Fruit fly (Drosophila melanogaster): ENCODE measurements around the gene CG33127.

Gene CG33127

DNA sequence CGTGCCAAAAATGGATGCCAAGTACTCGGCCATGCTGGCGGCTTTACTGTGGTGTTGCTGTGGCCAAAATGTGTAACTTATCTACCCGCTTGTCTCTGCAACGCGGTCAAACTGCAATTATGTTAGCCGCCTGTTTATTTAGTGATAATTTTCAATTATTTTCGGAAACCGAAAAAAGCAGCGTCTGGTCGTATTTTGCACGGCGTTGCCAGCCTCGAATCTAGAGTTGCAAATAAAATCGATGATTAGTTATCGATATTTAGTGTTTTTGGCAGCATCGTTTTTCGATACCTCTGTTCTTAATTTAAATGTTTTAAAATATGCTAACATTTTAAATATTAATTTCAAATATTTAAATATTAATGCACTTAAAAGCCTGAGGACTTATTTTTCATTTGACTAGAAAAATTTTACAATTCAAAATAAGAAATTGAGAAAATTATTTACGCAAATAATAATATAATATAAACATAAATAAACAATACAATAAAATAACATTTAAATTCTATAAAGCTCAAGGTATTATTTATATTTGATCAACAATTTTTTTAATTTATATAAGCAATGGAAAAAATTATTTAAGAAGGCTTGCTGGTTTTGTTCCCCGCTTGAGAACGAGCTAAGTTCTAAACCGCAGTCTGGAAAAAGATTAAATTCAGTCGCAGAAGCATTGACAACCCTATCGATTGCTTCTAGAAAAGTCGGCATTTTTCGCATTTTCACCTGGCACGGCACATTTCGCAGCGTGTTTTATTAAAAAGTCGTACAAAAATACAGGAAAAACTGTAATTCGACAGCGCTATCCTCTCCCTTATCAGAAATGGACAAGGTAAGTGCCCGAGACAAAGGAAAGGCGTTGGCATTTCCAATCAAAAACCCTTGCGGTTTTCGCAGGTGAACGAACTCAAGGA, 27.2 kb upstream of the CG33127 start, which contains the start of the genes U2af38 and Stip1:
U2af38 (minus strand) TSS at position 230 of the 911 bp plus-strand sequence.
Stip1 (plus strand) TSS at position 671 of the 911 bp plus-strand sequence.
- TF ChIP-seq ovo (GFP tag; optimal IDR thresholded peaks at IDR 0.05) (no peak), tj (GFP tag; optimal IDR thresholded peaks at IDR 0.05) (peak; percentile 62), Mnt (GFP tag; optimal IDR thresholded peaks at IDR 0.05) (peak; percentile 49), CG33017 (tag; optimal IDR thresholded peaks at IDR 0.05) (no peak), CG12768 (GFP tag; optimal IDR thresholded peaks at IDR 0.05) (peak; percentile 5), bab1 (GFP tag; optimal IDR thresholded peaks at IDR 0.05) (peak; percentile 17), CG7101 (tag; optimal IDR thresholded peaks at IDR 0.05) (peak; percentile 54), CG7045 (GFP tag; optimal IDR thresholded peaks at IDR 0.05) (no peak), cnc (optimal IDR thresholded peaks at IDR 0.05) (no peak), CG14711 (tag; optimal IDR thresholded peaks at IDR 0.05) (peak; percentile 98), Hr96 (GFP tag; optimal IDR thresholded peaks at IDR 0.05) (no peak), kay (GFP tag; ENCODE audit: borderline replicate concordance) (no peak), CG11617 (GFP tag; optimal IDR thresholded peaks at IDR 0.05) (peak; percentile 30), CG5204 (GFP tag; optimal IDR thresholded peaks at IDR 0.05) (no peak), toe (GFP tag; optimal IDR thresholded peaks at IDR 0.05) (no peak), Clk (GFP tag; optimal IDR thresholded peaks at IDR 0.05) (no peak), Crg-1 (GFP tag; optimal IDR thresholded peaks at IDR 0.05) (peak; percentile 4), cic (GFP tag; optimal IDR thresholded peaks at IDR 0.05) (no peak), pad (GFP tag; optimal IDR thresholded peaks at IDR 0.05) (peak; percentile 9), CG1620 (GFP tag; optimal IDR thresholded peaks at IDR 0.05) (peak; percentile 14)

DNA sequence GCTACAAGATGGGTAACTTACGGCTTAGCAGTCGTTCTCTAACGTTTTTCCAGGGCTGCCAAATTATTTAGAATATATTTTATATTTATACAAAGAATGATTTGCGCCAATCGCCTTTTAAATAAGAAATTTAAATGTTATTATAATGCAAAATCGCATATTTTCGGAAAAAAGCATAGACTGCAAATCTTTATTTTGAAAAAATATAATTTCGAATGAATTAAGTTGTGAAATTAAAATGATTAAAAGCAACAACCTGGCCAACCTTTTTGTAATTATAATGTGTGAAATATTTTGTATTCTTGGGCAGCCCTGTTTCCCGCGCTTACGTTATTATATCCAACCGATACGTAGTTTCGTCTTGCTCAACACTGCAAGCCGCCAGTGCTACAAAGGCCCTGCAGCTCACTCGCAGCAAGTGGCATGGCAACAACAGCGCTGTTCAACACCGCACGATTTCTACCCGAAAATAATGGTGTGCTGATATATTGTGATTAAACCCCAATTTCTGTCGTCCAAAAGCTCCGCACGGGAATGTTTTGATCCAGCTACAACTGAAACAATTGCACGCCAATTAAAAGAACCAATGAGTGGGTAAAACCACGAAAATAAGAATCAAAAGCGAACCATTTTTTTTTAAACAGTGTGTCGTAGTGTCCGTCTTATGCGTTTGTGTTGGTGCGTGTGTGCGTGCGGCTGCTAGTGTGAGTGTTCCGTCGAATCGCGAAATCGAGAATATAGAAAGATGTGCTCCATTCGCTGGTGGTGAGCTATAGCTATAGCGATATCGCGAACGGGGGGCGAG, 24.2 kb upstream of the CG33127 start, which contains the start of gene Pi3K21B:
Pi3K21B (plus strand) TSS at position 401 of the 805 bp plus-strand sequence.
- peak; percentile 99 for TF ChIP-seq CG1620 (GFP tag; optimal IDR thresholded peaks at IDR 0.05)
- peak; percentile 96 for TF ChIP-seq Mnt (GFP tag; optimal IDR thresholded peaks at IDR 0.05)
- peak; percentile 94 for TF ChIP-seq Clk (GFP tag; optimal IDR thresholded peaks at IDR 0.05)
- TF ChIP-seq cnc (optimal IDR thresholded peaks at IDR 0.05), result no peak
- peak; percentile 86 for TF ChIP-seq bab1 (GFP tag; optimal IDR thresholded peaks at IDR 0.05)
- peak; percentile 99 for TF ChIP-seq Crg-1 (GFP tag; optimal IDR thresholded peaks at IDR 0.05)
- TF ChIP-seq ovo (GFP tag; optimal IDR thresholded peaks at IDR 0.05), result peak; percentile 96
- TF ChIP-seq kay (GFP tag; ENCODE audit: borderline replicate concordance), result no peak
- peak; percentile 93 for TF ChIP-seq CG33017 (tag; optimal IDR thresholded peaks at IDR 0.05)
- TF ChIP-seq CG14711 (tag; optimal IDR thresholded peaks at IDR 0.05), result peak; percentile 94
- TF ChIP-seq CG5204 (GFP tag; optimal IDR thresholded peaks at IDR 0.05), result no peak
- TF ChIP-seq cic (GFP tag; optimal IDR thresholded peaks at IDR 0.05), result peak; percentile 63
- peak; percentile 97 for TF ChIP-seq CG12768 (GFP tag; optimal IDR thresholded peaks at IDR 0.05)
- peak; percentile 62 for TF ChIP-seq tj (GFP tag; optimal IDR thresholded peaks at IDR 0.05)
- peak; percentile 97 for TF ChIP-seq Hr96 (GFP tag; optimal IDR thresholded peaks at IDR 0.05)
- TF ChIP-seq CG11617 (GFP tag; optimal IDR thresholded peaks at IDR 0.05), result peak; percentile 96
- TF ChIP-seq toe (GFP tag; optimal IDR thresholded peaks at IDR 0.05), result peak; percentile 96
- TF ChIP-seq CG7045 (GFP tag; optimal IDR thresholded peaks at IDR 0.05), result peak; percentile 96
- TF ChIP-seq CG7101 (tag; optimal IDR thresholded peaks at IDR 0.05), result peak; percentile 94
- TF ChIP-seq pad (GFP tag; optimal IDR thresholded peaks at IDR 0.05), result peak; percentile 90

DNA sequence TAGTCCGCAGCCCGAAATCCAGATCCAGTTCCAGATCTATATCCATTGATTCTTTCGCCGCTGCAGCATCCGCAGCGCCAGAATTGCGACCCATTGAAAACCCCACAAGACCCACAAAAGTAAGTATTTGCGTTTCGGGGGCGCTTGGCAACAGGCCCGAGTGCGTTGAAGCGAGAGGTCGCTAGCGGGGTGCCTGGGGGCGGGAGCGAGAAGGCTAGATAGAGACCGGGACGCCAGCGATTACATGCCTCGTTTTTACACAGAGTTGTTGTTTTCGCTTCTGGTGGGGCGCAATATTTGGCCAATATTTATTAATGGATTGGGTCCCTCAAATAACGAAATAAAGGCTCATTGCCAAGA, 23.6 kb upstream of the CG33127 start:
- TF ChIP-seq cic (GFP tag; optimal IDR thresholded peaks at IDR 0.05) (peak; percentile 32), ovo (GFP tag; optimal IDR thresholded peaks at IDR 0.05) (no peak), tj (GFP tag; optimal IDR thresholded peaks at IDR 0.05) (peak; percentile 16), Clk (GFP tag; optimal IDR thresholded peaks at IDR 0.05) (no peak), toe (GFP tag; optimal IDR thresholded peaks at IDR 0.05) (no peak), CG12768 (GFP tag; optimal IDR thresholded peaks at IDR 0.05) (no peak), CG14711 (tag; optimal IDR thresholded peaks at IDR 0.05) (no peak)

DNA sequence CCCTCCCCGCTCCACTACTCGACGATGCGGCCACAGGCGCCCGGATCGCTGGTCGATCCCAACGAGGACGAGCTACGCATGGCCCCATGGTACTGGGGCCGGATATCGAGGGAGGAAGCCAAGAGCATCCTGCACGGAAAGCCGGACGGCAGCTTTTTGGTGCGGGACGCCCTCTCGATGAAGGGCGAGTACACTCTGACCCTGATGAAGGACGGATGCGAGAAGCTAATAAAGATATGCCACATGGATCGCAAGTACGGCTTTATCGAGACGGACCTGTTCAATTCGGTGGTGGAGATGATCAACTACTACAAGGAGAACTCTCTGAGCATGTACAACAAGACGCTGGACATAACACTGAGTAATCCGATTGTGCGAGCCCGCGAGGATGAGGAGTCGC, 22.9 kb upstream of the CG33127 start:
- TF ChIP-seq CG1620 (GFP tag; optimal IDR thresholded peaks at IDR 0.05) (no peak), cnc (optimal IDR thresholded peaks at IDR 0.05) (no peak), CG7045 (GFP tag; optimal IDR thresholded peaks at IDR 0.05) (no peak), Hr96 (GFP tag; optimal IDR thresholded peaks at IDR 0.05) (no peak), Clk (GFP tag; optimal IDR thresholded peaks at IDR 0.05) (no peak), pad (GFP tag; optimal IDR thresholded peaks at IDR 0.05) (no peak)

DNA sequence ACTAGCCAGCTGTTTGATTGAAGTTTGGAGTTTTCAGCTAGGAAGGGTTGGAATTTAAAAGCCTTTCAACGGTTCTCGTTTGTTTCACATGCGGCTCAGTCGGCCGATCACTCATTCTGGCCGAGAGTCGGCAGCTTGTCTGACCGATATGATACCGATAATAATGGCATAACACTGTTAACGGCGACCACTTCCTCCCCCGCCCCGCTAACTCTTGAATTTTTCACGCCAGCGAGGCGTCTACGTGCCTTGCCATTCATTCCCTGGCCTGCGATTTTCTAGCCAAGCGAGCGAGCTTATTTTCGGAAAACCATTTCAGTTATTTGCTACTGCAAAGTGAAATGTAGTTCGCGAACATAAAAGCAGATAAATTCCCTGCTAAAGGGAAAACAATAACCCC, 21.9 kb upstream of the CG33127 start:
- TF ChIP-seq toe (GFP tag; optimal IDR thresholded peaks at IDR 0.05) (no peak), Clk (GFP tag; optimal IDR thresholded peaks at IDR 0.05) (no peak), CG7101 (tag; optimal IDR thresholded peaks at IDR 0.05) (no peak), CG7045 (GFP tag; optimal IDR thresholded peaks at IDR 0.05) (no peak), CG33017 (tag; optimal IDR thresholded peaks at IDR 0.05) (no peak), CG5204 (GFP tag; optimal IDR thresholded peaks at IDR 0.05) (no peak), CG1620 (GFP tag; optimal IDR thresholded peaks at IDR 0.05) (no peak), bab1 (GFP tag; optimal IDR thresholded peaks at IDR 0.05) (no peak), cnc (optimal IDR thresholded peaks at IDR 0.05) (no peak), CG11617 (GFP tag; optimal IDR thresholded peaks at IDR 0.05) (no peak), tj (GFP tag; optimal IDR thresholded peaks at IDR 0.05) (no peak), Mnt (GFP tag; optimal IDR thresholded peaks at IDR 0.05) (no peak), CG14711 (tag; optimal IDR thresholded peaks at IDR 0.05) (no peak), kay (GFP tag; ENCODE audit: borderline replicate concordance) (no peak), ovo (GFP tag; optimal IDR thresholded peaks at IDR 0.05) (no peak), CG12768 (GFP tag; optimal IDR thresholded peaks at IDR 0.05) (no peak), Crg-1 (GFP tag; optimal IDR thresholded peaks at IDR 0.05) (no peak)
